Worm (Caenorhabditis elegans): ENCODE data around the gene elt-2.

Gene elt-2

ce11 chrX:10520185-10520584 lies 39.1 kb downstream of the elt-2 start:
- TF ChIP-seq W03F9.2 (tag; optimal IDR thresholded peaks at IDR 0.05) (no peak), dao-5 (tag; optimal IDR thresholded peaks at IDR 0.05) (no peak), him-1 (tag; optimal IDR thresholded peaks at IDR 0.05) (no peak)

DNA sequence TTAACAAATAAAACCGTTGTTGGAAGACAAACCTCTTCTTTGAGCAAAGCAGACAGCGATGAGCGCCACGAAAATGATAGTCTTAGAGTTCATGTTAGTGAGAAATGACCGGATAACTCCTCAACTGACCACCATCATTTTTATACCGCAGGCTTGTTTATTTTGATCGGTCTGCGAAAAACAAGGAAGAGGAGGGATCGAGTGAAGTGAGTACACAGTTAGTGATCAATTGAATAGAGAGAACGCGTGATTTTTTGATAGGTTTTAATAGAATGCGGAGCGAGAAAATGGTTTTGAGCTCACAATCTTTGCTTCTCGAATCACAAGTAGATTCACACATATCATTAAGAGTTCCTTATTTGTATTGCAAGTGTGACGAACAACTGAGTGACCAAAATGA lies 40.3 kb downstream of the elt-2 start, which contains the start of gene F14F3.4:
Gene F14F3.4 (minus strand): TSS at position 101 of the 400 bp plus-strand sequence.
- TF ChIP-seq dao-5 (tag; optimal IDR thresholded peaks at IDR 0.05) (no peak), him-1 (tag; optimal IDR thresholded peaks at IDR 0.05) (no peak), W03F9.2 (tag; optimal IDR thresholded peaks at IDR 0.05) (no peak)

DNA sequence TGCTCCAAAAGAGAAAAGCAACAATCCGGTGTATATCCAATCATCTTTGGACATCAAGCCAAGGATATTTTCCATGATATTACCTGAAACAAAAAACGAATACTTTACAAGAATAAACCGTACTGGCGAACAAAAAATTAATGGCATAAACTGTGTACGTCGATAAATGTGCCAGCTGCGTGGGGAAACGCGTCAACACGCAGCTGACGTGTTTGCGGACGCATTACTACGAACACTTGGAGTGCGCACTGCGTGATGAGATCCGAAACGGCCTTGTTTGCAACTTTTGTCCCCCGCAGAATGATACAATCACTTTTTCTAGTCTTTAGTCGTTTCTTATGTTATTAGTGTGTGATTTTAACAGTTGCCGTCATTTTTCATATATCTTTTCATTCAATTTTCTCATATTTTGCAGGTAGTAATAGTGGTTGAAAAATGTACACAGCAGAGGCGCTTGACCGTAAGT lies 43.5 kb downstream of the elt-2 start, which contains the start of the genes mboa-7 and git-1:
Gene mboa-7 (minus strand): TSS at position 83 of the 466 bp plus-strand sequence.
Gene git-1 (plus strand): TSS at position 416 of the 466 bp plus-strand sequence.
- TF ChIP-seq W03F9.2 (tag; optimal IDR thresholded peaks at IDR 0.05) (no peak), him-1 (tag; optimal IDR thresholded peaks at IDR 0.05) (no peak), dao-5 (tag; optimal IDR thresholded peaks at IDR 0.05) (no peak)

ce11 chrX:10527414-10527813 lies 46.4 kb downstream of the elt-2 start:
- no peak for TF ChIP-seq him-1 (tag; optimal IDR thresholded peaks at IDR 0.05)
- TF ChIP-seq dao-5 (tag; optimal IDR thresholded peaks at IDR 0.05), result no peak
- no peak for TF ChIP-seq W03F9.2 (tag; optimal IDR thresholded peaks at IDR 0.05)

DNA sequence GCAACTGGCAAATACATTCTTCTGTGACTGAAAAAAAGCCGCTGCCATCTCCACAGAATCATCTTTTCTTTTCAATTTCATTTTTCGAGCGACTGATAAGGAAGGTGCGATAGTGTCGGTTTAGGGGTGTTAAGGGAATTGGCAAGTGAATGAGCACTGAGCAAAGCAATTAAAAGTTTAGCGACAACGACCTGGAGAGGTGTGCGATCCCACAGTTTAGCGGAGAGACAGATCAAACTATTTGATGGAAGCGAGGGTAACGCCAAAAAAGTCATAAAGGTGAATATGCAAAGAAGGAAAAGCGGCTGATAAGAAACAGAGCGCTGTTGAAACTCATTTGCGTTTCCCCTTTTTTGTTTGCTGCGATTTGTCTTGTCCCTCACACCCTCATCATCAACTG lies 48.0 kb downstream of the elt-2 start, which contains the start of the genes F14F3.5 and slcf-1:
Gene F14F3.5 (minus strand): TSS at position 234 of the 400 bp plus-strand sequence.
Gene slcf-1 (plus strand): TSS at position 302 of the 400 bp plus-strand sequence.
- TF ChIP-seq him-1 (tag; optimal IDR thresholded peaks at IDR 0.05), result no peak
- TF ChIP-seq dao-5 (tag; optimal IDR thresholded peaks at IDR 0.05), result no peak
- TF ChIP-seq W03F9.2 (tag; optimal IDR thresholded peaks at IDR 0.05), result no peak

DNA sequence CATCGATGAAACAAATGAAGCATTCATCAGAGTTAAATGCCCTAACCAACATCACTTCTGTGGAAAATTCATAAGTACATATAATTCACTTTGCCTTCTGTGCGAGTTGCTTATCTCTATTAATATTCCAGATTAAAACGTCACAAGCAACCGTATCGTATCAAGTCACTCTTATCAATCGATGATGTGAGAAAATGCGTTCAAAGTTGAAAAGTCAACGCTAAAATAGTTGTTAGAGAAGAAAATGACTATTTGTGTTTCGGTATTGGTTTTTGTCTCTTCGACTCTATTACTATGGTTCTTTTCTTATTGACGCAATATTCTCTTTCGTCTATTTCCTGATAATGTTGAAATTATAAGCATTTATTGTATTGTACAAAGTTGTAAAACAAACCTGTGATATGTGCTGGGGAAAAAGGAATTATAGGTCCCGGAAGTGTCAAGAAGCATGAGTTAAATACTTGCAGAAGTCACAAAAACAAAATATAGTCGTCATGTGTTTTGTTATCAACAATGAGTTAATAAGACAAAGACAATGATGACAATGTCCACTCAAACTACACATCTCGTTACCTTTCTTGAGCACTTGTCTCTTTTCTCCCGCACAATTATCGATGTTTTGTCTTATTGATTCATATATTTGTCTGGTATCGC lies 51.3 kb downstream of the elt-2 start:
- TF ChIP-seq dao-5 (tag; optimal IDR thresholded peaks at IDR 0.05) (no peak), W03F9.2 (tag; optimal IDR thresholded peaks at IDR 0.05) (no peak)

Data from whole organism, L4/young adult.